Fruit fly (Drosophila melanogaster) whole organism, embryonic: ENCODE data around the gene CG10793.
A peak's percentile ranks its signal among the peaks of the same experiment; 100 is the strongest.

Experiments
- B-H1 ChIP-seq: fragments of 200-800 bp; sonication (Bioruptor generic); IDR thresholded peaks from 3 replicates; pipeline ENCODE4 v1.3.6; 2022; ENCODE audit warnings: missing biosample characterization, missing genetic modification characterization
- Bgb ChIP-seq: fragments of 200-800 bp; sonication (Bioruptor generic); IDR thresholded peaks from 2 replicates; pipeline ENCODE4 v1.3.6; 2022; ENCODE audit warnings: missing biosample characterization, missing genetic modification characterization; ENCODE audit not compliant: partially characterized antibody
- CG12219 ChIP-seq: fragments of 200-800 bp; sonication (Bioruptor generic); optimal IDR thresholded peaks from 3 replicates; lab custom pipeline; 2018; ENCODE audit warnings: missing biosample characterization, mild to moderate bottlenecking, missing genetic modification characterization
- CG12299 ChIP-seq: fragments of 200-800 bp; sonication (Bioruptor generic); optimal IDR thresholded peaks from 2 replicates; lab custom pipeline; 2018; ENCODE audit warnings: missing biosample characterization, mild to moderate bottlenecking, missing genetic modification characterization
- CG1233 ChIP-seq: fragments of 200-800 bp; sonication (Bioruptor generic); optimal IDR thresholded peaks from 4 replicates; lab custom pipeline; 2018; ENCODE audit warnings: missing biosample characterization, mild to moderate bottlenecking, missing genetic modification characterization
- CG12659 ChIP-seq: fragments of 200-800 bp; sonication (Bioruptor generic); optimal IDR thresholded peaks from 3 replicates; lab custom pipeline; 2017; ENCODE audit warnings: mild to moderate bottlenecking, missing biosample characterization, missing genetic modification reagents, missing genetic modification characterization
- CG13296 ChIP-seq: fragments of 200-800 bp; sonication (Bioruptor generic); optimal IDR thresholded peaks from 3 replicates; lab custom pipeline; 2018; ENCODE audit warnings: missing biosample characterization, mild to moderate bottlenecking, missing genetic modification characterization
- CG14710 ChIP-seq: fragments of 200-800 bp; sonication (Bioruptor generic); optimal IDR thresholded peaks from 3 replicates; lab custom pipeline; 2019; ENCODE audit warnings: missing biosample characterization, mild to moderate bottlenecking, missing genetic modification characterization, moderate library complexity
- CG16815 ChIP-seq: fragments of 200-800 bp; sonication (Bioruptor generic); optimal IDR thresholded peaks from 3 replicates; lab custom pipeline; 2017; ENCODE audit warnings: missing biosample characterization, mild to moderate bottlenecking, missing genetic modification characterization
- CG17186 ChIP-seq: fragments of 200-800 bp; sonication (Bioruptor generic); optimal IDR thresholded peaks from 3 replicates; lab custom pipeline; 2017; ENCODE audit warnings: missing biosample characterization, missing genetic modification reagents, missing genetic modification characterization
- CG18619 ChIP-seq: fragments of 200-800 bp; sonication (Bioruptor generic); optimal IDR thresholded peaks from 3 replicates; lab custom pipeline; 2017; ENCODE audit warnings: missing biosample characterization, mild to moderate bottlenecking, missing genetic modification characterization
- CG31224 ChIP-seq: fragments of 200-800 bp; sonication (Bioruptor generic); IDR thresholded peaks from 2 replicates; pipeline ENCODE4 v1.3.6; 2022; ENCODE audit warnings: missing biosample characterization, missing genetic modification characterization
- CG32532 ChIP-seq: fragments of 200-800 bp; sonication (Bioruptor generic); IDR thresholded peaks from 2 replicates; pipeline ENCODE4 v1.3.6; 2022; ENCODE audit warnings: missing biosample characterization, missing genetic modification characterization
- CG34422 ChIP-seq: fragments of 200-800 bp; sonication (Bioruptor generic); IDR thresholded peaks from 3 replicates; pipeline ENCODE4 v1.3.6; 2022; ENCODE audit warnings: missing biosample characterization, missing genetic modification characterization
- CG4360 ChIP-seq: fragments of 200-800 bp; sonication (Bioruptor generic); IDR thresholded peaks from 2 replicates; pipeline ENCODE4 v1.3.6; 2022; ENCODE audit warnings: missing biosample characterization, missing genetic modification characterization
- CG4617 ChIP-seq: fragments of 200-800 bp; sonication (Bioruptor generic); optimal IDR thresholded peaks from 3 replicates; lab custom pipeline; 2016; ENCODE audit warnings: missing biosample characterization, missing genetic modification characterization, borderline replicate concordance
- CG7372 ChIP-seq: fragments of 200-800 bp; sonication (Bioruptor generic); IDR thresholded peaks from 2 replicates; pipeline ENCODE4 v1.3.6; 2022; ENCODE audit warnings: missing biosample characterization, missing genetic modification characterization
- CG7556 ChIP-seq: fragments of 200-800 bp; sonication (Bioruptor generic); optimal IDR thresholded peaks from 2 replicates; lab custom pipeline; 2017; ENCODE audit warnings: missing biosample characterization, mild to moderate bottlenecking, missing genetic modification characterization
- CG8089 ChIP-seq: fragments of 200-800 bp; sonication (Bioruptor generic); optimal IDR thresholded peaks from 3 replicates; lab custom pipeline; 2016; ENCODE audit warnings: missing biosample characterization, missing genetic modification characterization
- CG8478 ChIP-seq: fragments of >200 bp; optimal IDR thresholded peaks from 2 replicates; lab custom pipeline; 2018
- CG8765 ChIP-seq: fragments of 200-800 bp; sonication (Bioruptor generic); IDR thresholded peaks from 2 replicates; pipeline ENCODE4 v1.3.6; 2022; ENCODE audit warnings: missing biosample characterization, missing genetic modification characterization
- CG9215 ChIP-seq: fragments of 200-800 bp; sonication (Bioruptor generic); IDR thresholded peaks from 2 replicates; pipeline ENCODE4 v1.3.6; 2022; ENCODE audit warnings: missing biosample characterization, missing genetic modification characterization
- D19B ChIP-seq: fragments of 200-800 bp; sonication (Bioruptor generic); optimal IDR thresholded peaks from 2 replicates; lab custom pipeline; 2017; ENCODE audit warnings: missing biosample characterization, mild to moderate bottlenecking, missing genetic modification characterization
- Deaf1 ChIP-seq: fragments of 200-800 bp; optimal IDR thresholded peaks from 3 replicates; lab custom pipeline; 2019; ENCODE audit warnings: missing biosample characterization, mild to moderate bottlenecking, missing genetic modification characterization, moderate library complexity
- Fer1 ChIP-seq: fragments of 200-800 bp; sonication (Bioruptor generic); optimal IDR thresholded peaks from 2 replicates; lab custom pipeline; 2017; ENCODE audit warnings: missing biosample characterization, mild to moderate bottlenecking, missing genetic modification characterization
- MESR4 ChIP-seq: fragments of 200-800 bp; sonication (Bioruptor generic); optimal IDR thresholded peaks from 2 replicates; lab custom pipeline; 2018; ENCODE audit warnings: missing biosample characterization, mild to moderate bottlenecking, missing genetic modification characterization, moderate library complexity
- Opbp ChIP-seq: fragments of 200-800 bp; sonication (Bioruptor generic); IDR thresholded peaks from 3 replicates; pipeline ENCODE4 v1.3.6; 2022; ENCODE audit warnings: missing biosample characterization, missing genetic modification characterization; ENCODE audit not compliant: partially characterized antibody
- Scr ChIP-seq: fragments of 200-800 bp; sonication (Bioruptor generic); IDR thresholded peaks from 2 replicates; pipeline ENCODE4 v1.3.6; 2022; ENCODE audit warnings: missing biosample characterization, missing genetic modification characterization; ENCODE audit not compliant: partially characterized antibody
- Sry-δ ChIP-seq: fragments of 200-800 bp; sonication (Bioruptor generic); optimal IDR thresholded peaks from 2 replicates; lab custom pipeline; 2016; ENCODE audit warnings: missing biosample characterization, missing genetic modification characterization
- YL-1 ChIP-seq: fragments of 200-800 bp; sonication (Bioruptor generic); optimal IDR thresholded peaks from 3 replicates; lab custom pipeline; 2017; ENCODE audit warnings: missing biosample characterization, mild to moderate bottlenecking, missing genetic modification characterization
- br ChIP-seq: fragments of >200 bp; optimal IDR thresholded peaks from 2 replicates; lab custom pipeline; 2017
- btn ChIP-seq: fragments of 200-800 bp; sonication (Bioruptor generic); optimal IDR thresholded peaks from 2 replicates; lab custom pipeline; 2016; ENCODE audit warnings: missing biosample characterization, missing genetic modification characterization
- dmrt11E ChIP-seq: fragments of 200-800 bp; sonication (Bioruptor generic); optimal IDR thresholded peaks from 3 replicates; lab custom pipeline; 2018; ENCODE audit warnings: missing biosample characterization, mild to moderate bottlenecking, missing genetic modification characterization, moderate library complexity
- exex ChIP-seq: fragments of 200-800 bp; sonication (Bioruptor generic); optimal IDR thresholded peaks from 4 replicates; lab custom pipeline; 2018; ENCODE audit warnings: missing biosample characterization, mild to moderate bottlenecking, missing genetic modification characterization, moderate library complexity
- gce ChIP-seq: fragments of 200-800 bp; sonication (Bioruptor generic); IDR thresholded peaks from 3 replicates; pipeline ENCODE4 v1.3.6; 2022; ENCODE audit warnings: missing biosample characterization, missing genetic modification characterization
- gcm2 ChIP-seq: fragments of 200-800 bp; sonication (Bioruptor generic); optimal IDR thresholded peaks from 2 replicates; lab custom pipeline; 2016; ENCODE audit warnings: missing biosample characterization, missing genetic modification characterization
- gem ChIP-seq: fragments of 200-800 bp; sonication (Bioruptor generic); optimal IDR thresholded peaks from 2 replicates; lab custom pipeline; 2019; ENCODE audit warnings: missing biosample characterization, mild to moderate bottlenecking, missing genetic modification characterization, moderate library complexity
- hb ChIP-seq: fragments of 200-800 bp; sonication (Bioruptor generic); IDR thresholded peaks from 3 replicates; pipeline ENCODE4 v1.3.6; 2022; ENCODE audit warnings: missing biosample characterization, missing genetic modification characterization; ENCODE audit not compliant: partially characterized antibody
- kah ChIP-seq: fragments of 200-800 bp; sonication (Bioruptor generic); optimal IDR thresholded peaks from 2 replicates; lab custom pipeline; 2018; ENCODE audit warnings: missing biosample characterization, mild to moderate bottlenecking, missing genetic modification characterization
- lbe ChIP-seq: fragments of 200-800 bp; sonication (Bioruptor generic); optimal IDR thresholded peaks from 2 replicates; lab custom pipeline; 2016; ENCODE audit warnings: missing biosample characterization, mild to moderate bottlenecking, missing genetic modification characterization
- pfk ChIP-seq: fragments of 200-800 bp; sonication (Bioruptor generic); optimal IDR thresholded peaks from 2 replicates; lab custom pipeline; 2018; ENCODE audit warnings: missing biosample characterization, mild to moderate bottlenecking, missing genetic modification characterization, moderate library complexity
- sc ChIP-seq, 3 experiments: fragments of >200 bp in 2 of 3; fragments of 200-800 bp in 1 of 3; sonication (Bioruptor generic) in 1 of 3; optimal IDR thresholded peaks; 2 replicates in 2 of 3; 3 replicates in 1 of 3; lab custom pipeline; 2017; ENCODE audit warnings: mild to moderate bottlenecking in 1 of 3, missing biosample characterization in 1 of 3, missing genetic modification characterization in 1 of 3, missing genetic modification reagents in 1 of 3
- sd ChIP-seq: fragments of 200-800 bp; sonication (Bioruptor generic); optimal IDR thresholded peaks from 3 replicates; lab custom pipeline; 2018; ENCODE audit warnings: missing biosample characterization, mild to moderate bottlenecking, missing genetic modification characterization, moderate library complexity
- sens-2 ChIP-seq: fragments of 200-800 bp; sonication (Bioruptor generic); IDR thresholded peaks from 2 replicates; pipeline ENCODE4 v1.3.6; 2022; ENCODE audit warnings: missing biosample characterization, missing genetic modification characterization
- shn ChIP-seq: fragments of 200-800 bp; sonication (Bioruptor generic); optimal IDR thresholded peaks from 3 replicates; lab custom pipeline; 2016; ENCODE audit warnings: missing biosample characterization, missing genetic modification characterization
- sna ChIP-seq: fragments of 200-800 bp; sonication (Bioruptor generic); IDR thresholded peaks from 2 replicates; pipeline ENCODE4 v1.3.6; 2022; ENCODE audit warnings: missing biosample characterization, missing genetic modification characterization; ENCODE audit not compliant: partially characterized antibody
- tap ChIP-seq: fragments of 200-800 bp; optimal IDR thresholded peaks from 3 replicates; lab custom pipeline; 2019; ENCODE audit warnings: missing biosample characterization, mild to moderate bottlenecking, missing genetic modification characterization, moderate library complexity
- wdn ChIP-seq: fragments of 200-800 bp; sonication (Bioruptor generic); IDR thresholded peaks from 2 replicates; pipeline ENCODE4 v1.3.6; 2022; ENCODE audit warnings: missing biosample characterization, missing genetic modification characterization
- zen2 ChIP-seq: fragments of 200-800 bp; sonication (Bioruptor generic); IDR thresholded peaks from 3 replicates; pipeline ENCODE4 v1.3.6; 2022; ENCODE audit warnings: missing biosample characterization, missing genetic modification characterization; ENCODE audit not compliant: partially characterized antibody

Gene CG10793

dm6 chrX:3360437-3361075, 44.4 kb upstream of the CG10793 start (continued):
- TF ChIP-seq CG12299 (tag; lab: Kevin White, UChicago) = peak; percentile 33
- peak; percentile 40 for TF ChIP-seq CG12219 (GFP tag; lab: Kevin White, UChicago)
- TF ChIP-seq CG16815 = peak; percentile 61
- TF ChIP-seq shn (GFP tag; lab: Kevin White, UChicago) = peak; percentile 66
- no peak for TF ChIP-seq gce (GFP tag; lab: Robert Waterston, UW)
- TF ChIP-seq Opbp (GFP tag; lab: Robert Waterston, UW) = no peak
- TF ChIP-seq CG34422 (GFP tag; lab: Robert Waterston, UW) = 0 out of 3 replicates have a peak, but pooled peaks have one; percentile 17
- no peak for TF ChIP-seq YL-1
- TF ChIP-seq sc (optimal IDR thresholded peaks at IDR 0.05; lab: Kevin White, UChicago) = no peak
- TF ChIP-seq sc (GFP tag; optimal IDR thresholded peaks at IDR 0.05; lab: Kevin White, UChicago) = peak; percentile 25
- TF ChIP-seq CG8765 (GFP tag; lab: Robert Waterston, UW) = no peak
- TF ChIP-seq CG1233 = peak; percentile 62
- TF ChIP-seq CG13296 (GFP tag; lab: Kevin White, UChicago) = peak; percentile 60
- peak; percentile 50 for TF ChIP-seq tap (tag; lab: Kevin White, UChicago)
- no peak for TF ChIP-seq MESR4
- TF ChIP-seq Bgb (GFP tag; lab: Robert Waterston, UW) = no peak
- TF ChIP-seq zen2 (GFP tag; lab: Robert Waterston, UW) = no peak
- peak; percentile 48 for TF ChIP-seq Deaf1 (tag; lab: Kevin White, UChicago)
- peak; percentile 75 for TF ChIP-seq CG7556
- TF ChIP-seq kah (GFP tag; lab: Kevin White, UChicago) = peak; percentile 3
- TF ChIP-seq CG32532 = peak; percentile 66; the same call in 1 of the 2 replicates
- TF ChIP-seq sd (tag; lab: Kevin White, UChicago) = no peak
- TF ChIP-seq CG7372 (GFP tag; lab: Robert Waterston, UW) = peak; percentile 36; the same call in 1 of the 2 replicates
- peak; percentile 67 for TF ChIP-seq CG18619
- TF ChIP-seq Fer1 = peak; percentile 66
- TF ChIP-seq gcm2 (GFP tag; lab: Kevin White, UChicago) = no peak
- TF ChIP-seq CG14710 = peak; percentile 34
- peak; percentile 15 for TF ChIP-seq CG4617 (GFP tag; lab: Kevin White, UChicago)
- no peak for TF ChIP-seq CG8478 (lab: Kevin White, UChicago)
- TF ChIP-seq Scr (GFP tag; lab: Robert Waterston, UW) = no peak
- TF ChIP-seq wdn (GFP tag; lab: Robert Waterston, UW) = peak; percentile 57
- TF ChIP-seq dmrt11E (tag; lab: Kevin White, UChicago) = peak; percentile 37
- TF ChIP-seq pfk (GFP tag; lab: Kevin White, UChicago) = no peak
- TF ChIP-seq sna (GFP tag; lab: Robert Waterston, UW) = no peak
- TF ChIP-seq CG31224 (GFP tag; lab: Robert Waterston, UW) = 0 out of 2 replicates have a peak, but pooled peaks have one; percentile 42
- no peak for TF ChIP-seq lbe
- no peak for TF ChIP-seq CG8089 (GFP tag; lab: Kevin White, UChicago)
- TF ChIP-seq sens-2 (GFP tag; lab: Robert Waterston, UW) = no peak
- peak; percentile 81 for TF ChIP-seq CG12659 (GFP tag; lab: Kevin White, UChicago)
- TF ChIP-seq hb (GFP tag; lab: Robert Waterston, UW) = no peak
- peak; percentile 84 for TF ChIP-seq gem (tag; lab: Kevin White, UChicago)
- peak; percentile 91 for TF ChIP-seq CG4360 (GFP tag; lab: Robert Waterston, UW)
- TF ChIP-seq br = no peak
- TF ChIP-seq CG9215 = peak; percentile 76
- TF ChIP-seq btn (GFP tag; lab: Kevin White, UChicago) = no peak
- peak; percentile 19 for TF ChIP-seq Sry-δ (GFP tag; lab: Kevin White, UChicago)
- TF ChIP-seq CG17186 (GFP tag; lab: Kevin White, UChicago) = no peak
- TF ChIP-seq B-H1 (GFP tag; lab: Robert Waterston, UW) = no peak
- TF ChIP-seq exex (tag; lab: Kevin White, UChicago) = peak; percentile 14
- TF ChIP-seq D19B (GFP tag; lab: Kevin White, UChicago) = peak; percentile 55
